Fruit fly (Drosophila melanogaster) whole organism, prepupa: ENCODE data around the gene Sol1.

Experiments used
- Blimp-1 ChIP-seq: fragments of 200-800 bp; sonication (Bioruptor generic); optimal IDR thresholded peaks from 3 replicates; lab custom pipeline; 2017; ENCODE audit warnings: missing biosample characterization, missing genetic modification characterization, mild to moderate bottlenecking, moderate library complexity, missing genetic modification reagents
- CG10631 ChIP-seq: fragments of 200-800 bp; sonication (Bioruptor generic); optimal IDR thresholded peaks from 2 replicates; lab custom pipeline; 2016; ENCODE audit warnings: missing biosample characterization, missing genetic modification characterization
- CG11294 ChIP-seq: fragments of 200-800 bp; sonication (Bioruptor generic); IDR thresholded peaks from 2 replicates; pipeline ENCODE4 v1.3.6; 2022; ENCODE audit warnings: missing biosample characterization, missing genetic modification characterization
- CG11762 ChIP-seq: fragments of 200-800 bp; sonication (Bioruptor generic); optimal IDR thresholded peaks from 3 replicates; lab custom pipeline; 2016; ENCODE audit warnings: missing biosample characterization, missing genetic modification characterization; ENCODE audit not compliant: insufficient read depth
- CG15336 ChIP-seq: fragments of 200-800 bp; sonication (Bioruptor generic); IDR thresholded peaks from 2 replicates; pipeline ENCODE4 v1.3.6; 2022; ENCODE audit warnings: missing biosample characterization, missing genetic modification characterization
- CG16779 ChIP-seq: fragments of 200-800 bp; sonication (Bioruptor generic); optimal IDR thresholded peaks from 3 replicates; lab custom pipeline; 2017; ENCODE audit warnings: missing biosample characterization, mild to moderate bottlenecking, missing genetic modification characterization
- CG3032 ChIP-seq: fragments of 200-800 bp; optimal IDR thresholded peaks from 2 replicates; lab custom pipeline; 2019; ENCODE audit warnings: missing biosample characterization, mild to moderate bottlenecking, missing genetic modification characterization, moderate library complexity
- CG31627 ChIP-seq: fragments of 200-800 bp; sonication (Bioruptor generic); optimal IDR thresholded peaks from 3 replicates; lab custom pipeline; 2016; ENCODE audit warnings: missing biosample characterization, missing genetic modification characterization
- CG32006 ChIP-seq: fragments of 200-800 bp; sonication (Bioruptor generic); optimal IDR thresholded peaks from 3 replicates; lab custom pipeline; 2017; ENCODE audit warnings: missing biosample characterization, mild to moderate bottlenecking, missing genetic modification characterization
- CG3919 ChIP-seq: fragments of 200-800 bp; sonication (Bioruptor generic); optimal IDR thresholded peaks from 3 replicates; lab custom pipeline; 2016; ENCODE audit warnings: missing biosample characterization, missing genetic modification characterization
- CG6792 ChIP-seq: fragments of 200-800 bp; sonication (Bioruptor generic); optimal IDR thresholded peaks from 3 replicates; lab custom pipeline; 2016; ENCODE audit warnings: missing biosample characterization, missing genetic modification characterization
- CG6808 ChIP-seq: fragments of 200-800 bp; sonication (Bioruptor generic); optimal IDR thresholded peaks from 3 replicates; lab custom pipeline; 2017; ENCODE audit warnings: missing biosample characterization, missing genetic modification characterization, mild to moderate bottlenecking, moderate library complexity, missing genetic modification reagents
- CG7368 ChIP-seq: fragments of 200-800 bp; sonication (Bioruptor generic); optimal IDR thresholded peaks from 3 replicates; lab custom pipeline; 2016; ENCODE audit warnings: missing biosample characterization, missing genetic modification characterization
- CG8632 ChIP-seq: fragments of 200-800 bp; sonication (Bioruptor generic); optimal IDR thresholded peaks from 3 replicates; lab custom pipeline; 2016; ENCODE audit warnings: missing biosample characterization, missing genetic modification characterization
- Eip78C ChIP-seq: fragments of 200-800 bp; sonication (Bioruptor generic); peaks from one replicate; lab custom pipeline; 2016; ENCODE audit warnings: missing biosample characterization, missing genetic modification characterization
- Ets21C ChIP-seq: fragments of 200-800 bp; sonication (Bioruptor generic); optimal IDR thresholded peaks from 3 replicates; lab custom pipeline; 2016; ENCODE audit warnings: missing biosample characterization, missing genetic modification characterization
- Ets96B ChIP-seq: fragments of 200-800 bp; optimal IDR thresholded peaks from 2 replicates; lab custom pipeline; 2019; ENCODE audit warnings: missing biosample characterization, mild to moderate bottlenecking, missing genetic modification characterization, moderate library complexity
- Hr38 ChIP-seq: sonication (Bioruptor generic); optimal IDR thresholded peaks from 2 replicates; lab custom pipeline; 2016; ENCODE audit warnings: missing biosample characterization, missing genetic modification characterization
- Hr39 ChIP-seq: fragments of 200-800 bp; sonication (Bioruptor generic); optimal IDR thresholded peaks from 2 replicates; lab custom pipeline; 2016; ENCODE audit warnings: missing biosample characterization, missing genetic modification characterization
- Hr4 ChIP-seq: fragments of 200-800 bp; sonication (Bioruptor generic); optimal IDR thresholded peaks from 3 replicates; lab custom pipeline; 2016; ENCODE audit warnings: missing biosample characterization, missing genetic modification characterization
- Lpt ChIP-seq: fragments of 200-800 bp; sonication (Bioruptor generic); optimal IDR thresholded peaks from 3 replicates; lab custom pipeline; 2016; ENCODE audit warnings: missing biosample characterization, missing genetic modification characterization
- Met ChIP-seq: fragments of 200-800 bp; sonication (Bioruptor generic); optimal IDR thresholded peaks from 3 replicates; lab custom pipeline; 2016; ENCODE audit warnings: missing biosample characterization, missing genetic modification characterization
- OdsH ChIP-seq: fragments of 200-800 bp; sonication (Bioruptor generic); optimal IDR thresholded peaks from 3 replicates; lab custom pipeline; 2016; ENCODE audit warnings: missing biosample characterization, missing genetic modification characterization
- Smox ChIP-seq: fragments of 200-800 bp; sonication (Bioruptor generic); optimal IDR thresholded peaks from 3 replicates; lab custom pipeline; 2016; ENCODE audit warnings: missing biosample characterization, missing genetic modification characterization
- Sox102F ChIP-seq: fragments of 200-800 bp; sonication (Bioruptor generic); optimal IDR thresholded peaks from 2 replicates; lab custom pipeline; 2016; ENCODE audit warnings: missing biosample characterization, mild to moderate bottlenecking, missing genetic modification characterization
- Sox14 ChIP-seq: fragments of 200-800 bp; sonication (Bioruptor generic); optimal IDR thresholded peaks from 3 replicates; lab custom pipeline; 2016; ENCODE audit warnings: missing biosample characterization, missing genetic modification characterization
- Sox15 ChIP-seq: fragments of 200-800 bp; sonication (Bioruptor generic); optimal IDR thresholded peaks from 3 replicates; lab custom pipeline; 2016; ENCODE audit warnings: missing biosample characterization, missing genetic modification characterization
- acj6 ChIP-seq: fragments of 200-800 bp; sonication (Bioruptor generic); optimal IDR thresholded peaks from 3 replicates; lab custom pipeline; 2016; ENCODE audit warnings: missing biosample characterization, missing genetic modification characterization
- cyc ChIP-seq: fragments of 200-800 bp; sonication (Bioruptor generic); optimal IDR thresholded peaks from 3 replicates; lab custom pipeline; 2016; ENCODE audit warnings: missing biosample characterization, missing genetic modification characterization
- dsx ChIP-seq: fragments of 200-800 bp; optimal IDR thresholded peaks from 3 replicates; lab custom pipeline; 2019; ENCODE audit warnings: missing biosample characterization, mild to moderate bottlenecking, missing genetic modification characterization, moderate library complexity; ENCODE audit not compliant: poor library complexity, severe bottlenecking
- esn ChIP-seq: fragments of 200-800 bp; sonication (Bioruptor generic); optimal IDR thresholded peaks from 2 replicates; lab custom pipeline; 2016; ENCODE audit warnings: missing biosample characterization, mild to moderate bottlenecking, missing genetic modification characterization, moderate library complexity
- fd85E ChIP-seq: fragments of 200-800 bp; sonication (Bioruptor generic); optimal IDR thresholded peaks from 3 replicates; lab custom pipeline; 2016; ENCODE audit warnings: missing biosample characterization, missing genetic modification characterization
- fkh ChIP-seq: fragments of 200-800 bp; sonication (Bioruptor generic); optimal IDR thresholded peaks from 3 replicates; lab custom pipeline; 2017; ENCODE audit warnings: missing biosample characterization, mild to moderate bottlenecking, missing genetic modification characterization, moderate library complexity
- lz ChIP-seq: fragments of 200-800 bp; sonication (Bioruptor generic); optimal IDR thresholded peaks from 3 replicates; lab custom pipeline; 2016; ENCODE audit warnings: missing biosample characterization, missing genetic modification characterization
- net ChIP-seq: fragments of 200-800 bp; sonication (Bioruptor generic); optimal IDR thresholded peaks from 3 replicates; lab custom pipeline; 2016; ENCODE audit warnings: missing biosample characterization, missing genetic modification characterization
- pdm3 ChIP-seq: fragments of 200-800 bp; sonication (Bioruptor generic); optimal IDR thresholded peaks from 3 replicates; lab custom pipeline; 2016; ENCODE audit warnings: missing biosample characterization, missing genetic modification characterization
- spab ChIP-seq: fragments of 200-800 bp; sonication (Bioruptor generic); optimal IDR thresholded peaks from 2 replicates; lab custom pipeline; 2017; ENCODE audit warnings: missing biosample characterization, mild to moderate bottlenecking, missing genetic modification characterization, missing genetic modification reagents
- svp ChIP-seq: fragments of 200-800 bp; sonication (Bioruptor generic); peaks from one replicate; lab custom pipeline; 2016; ENCODE audit warnings: missing biosample characterization, missing genetic modification characterization
- topi ChIP-seq: fragments of 200-800 bp; sonication (Bioruptor generic); optimal IDR thresholded peaks from 3 replicates; lab custom pipeline; 2016; ENCODE audit warnings: missing biosample characterization, missing genetic modification characterization
- vri ChIP-seq: fragments of 200-800 bp; sonication (Bioruptor generic); optimal IDR thresholded peaks from 3 replicates; lab custom pipeline; 2016; ENCODE audit warnings: missing biosample characterization, mild to moderate bottlenecking, missing genetic modification characterization

Gene Sol1

DNA sequence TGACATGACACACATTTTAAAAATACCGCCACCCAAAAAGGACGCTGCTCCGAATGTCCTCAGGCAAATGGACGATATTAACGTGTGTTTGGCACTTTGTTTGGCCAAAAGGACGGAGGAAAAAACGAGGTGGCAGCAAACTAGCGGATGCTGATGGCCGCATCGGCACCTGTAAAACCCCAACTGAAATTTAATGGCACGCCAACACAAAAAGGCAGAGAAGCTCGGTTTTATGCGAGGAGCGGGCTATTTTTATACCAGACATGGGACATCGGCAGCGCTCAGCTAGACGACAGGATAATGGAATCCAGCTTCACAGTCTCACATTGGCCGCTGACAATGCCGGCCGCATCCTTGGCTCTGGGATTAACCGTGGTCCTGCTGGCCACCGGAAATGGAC is at the start of gene Sol1:
Sol1 (plus strand) TSS at position 301 of the 400 bp plus-strand sequence.
- TF ChIP-seq Lpt (GFP tag; lab: Kevin White, UChicago) (no peak), Sox15 (GFP tag; lab: Kevin White, UChicago) (no peak), fkh (GFP tag; lab: Kevin White, UChicago) (no peak), pdm3 (GFP tag; lab: Kevin White, UChicago) (no peak), CG7368 (GFP tag; lab: Kevin White, UChicago) (no peak), CG15336 (GFP tag; lab: Robert Waterston, UW) (no peak), CG11294 (no peak), net (no peak), vri (GFP tag; lab: Kevin White, UChicago) (no peak), CG10631 (no peak), CG11762 (no peak), CG3032 (tag; lab: Kevin White, UChicago) (no peak), CG32006 (GFP tag; lab: Kevin White, UChicago) (no peak), esn (GFP tag; lab: Kevin White, UChicago) (no peak), Met (no peak), Blimp-1 (GFP tag; lab: Kevin White, UChicago) (no peak), Hr38 (no peak), Ets96B (no peak), CG3919 (no peak)
- TF ChIP-seq, all 60 proteins: peak for 0

DNA sequence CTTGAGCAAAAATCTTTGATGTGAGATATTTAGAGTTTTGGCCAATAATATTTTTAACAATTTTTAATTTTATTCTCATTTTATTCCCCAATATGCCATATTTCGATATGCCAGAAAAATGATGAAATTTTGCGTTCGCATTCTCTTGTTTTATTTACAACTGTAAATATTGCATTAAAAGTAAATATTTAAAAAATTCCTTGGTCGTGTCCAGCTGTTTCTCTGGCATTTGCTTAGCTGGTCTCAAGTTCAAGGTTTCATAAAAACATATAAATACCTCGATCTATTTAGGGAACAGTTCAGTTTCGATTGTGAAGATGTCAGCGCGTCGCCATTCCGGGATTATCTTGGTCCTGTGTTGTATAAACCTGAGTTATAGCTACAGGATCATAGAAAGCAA is 44.7 kb upstream of the Sol1 start, which contains the start of gene Sgsf:
Sgsf (plus strand) TSS at position 301 of the 400 bp plus-strand sequence.
- TF ChIP-seq vri (GFP tag; lab: Kevin White, UChicago) (peak; percentile 30), esn (GFP tag; lab: Kevin White, UChicago) (no peak)
- TF ChIP-seq, all 60 proteins: peak for 1

- TF ChIP-seq cyc (GFP tag; lab: Kevin White, UChicago) = peak; percentile 30
- peak; percentile 18 for TF ChIP-seq Smox (GFP tag; lab: Kevin White, UChicago)
- TF ChIP-seq dsx (GFP tag; lab: Kevin White, UChicago) = no peak
- TF ChIP-seq Hr38 = no peak
- peak; percentile 85 for TF ChIP-seq svp (GFP tag; lab: Kevin White, UChicago)
- peak; percentile 15 for TF ChIP-seq Sox102F (GFP tag; lab: Kevin White, UChicago)
- TF ChIP-seq CG6808 = no peak
- TF ChIP-seq CG6792 = no peak
- no peak for TF ChIP-seq vri (GFP tag; lab: Kevin White, UChicago)
- peak; percentile 36 for TF ChIP-seq Ets21C
- no peak for TF ChIP-seq pdm3 (GFP tag; lab: Kevin White, UChicago)
- TF ChIP-seq spab (GFP tag; lab: Kevin White, UChicago) = no peak
- TF ChIP-seq CG11762 = no peak
- TF ChIP-seq esn (GFP tag; lab: Kevin White, UChicago) = peak; percentile 51
- TF ChIP-seq topi = peak; percentile 45
- TF ChIP-seq Blimp-1 (GFP tag; lab: Kevin White, UChicago) = peak; percentile 15
- TF ChIP-seq Met = peak; percentile 50
- TF ChIP-seq acj6 (GFP tag; lab: Kevin White, UChicago) = no peak
- TF ChIP-seq CG15336 (GFP tag; lab: Robert Waterston, UW) = no peak
- peak; percentile 24 for TF ChIP-seq lz (GFP tag; lab: Kevin White, UChicago)
- peak; percentile 50 for TF ChIP-seq Hr39 (GFP tag; lab: Kevin White, UChicago)
- no peak for TF ChIP-seq CG7368 (GFP tag; lab: Kevin White, UChicago)
- TF ChIP-seq Hr4 (GFP tag; lab: Kevin White, UChicago) = no peak
- TF ChIP-seq Eip78C (GFP tag; lab: Kevin White, UChicago) = peak; percentile 68
- TF ChIP-seq CG16779 (tag; lab: Kevin White, UChicago) = no peak
- no peak for TF ChIP-seq fd85E (GFP tag; lab: Kevin White, UChicago)
- peak; percentile 49 for TF ChIP-seq CG31627 (GFP tag; lab: Kevin White, UChicago)
- no peak for TF ChIP-seq CG10631
- no peak for TF ChIP-seq OdsH
- TF ChIP-seq Sox14 (GFP tag; lab: Kevin White, UChicago) = no peak
- TF ChIP-seq CG8632 (GFP tag; lab: Kevin White, UChicago) = no peak
- no peak for TF ChIP-seq Sox15 (GFP tag; lab: Kevin White, UChicago)
Observed at dm6 chr3R:12344914-12345549, 41.0 kb upstream of the Sol1 start.
